Worm (Caenorhabditis elegans): Measurements from ENCODE around the gene lsm-3.

DNA sequence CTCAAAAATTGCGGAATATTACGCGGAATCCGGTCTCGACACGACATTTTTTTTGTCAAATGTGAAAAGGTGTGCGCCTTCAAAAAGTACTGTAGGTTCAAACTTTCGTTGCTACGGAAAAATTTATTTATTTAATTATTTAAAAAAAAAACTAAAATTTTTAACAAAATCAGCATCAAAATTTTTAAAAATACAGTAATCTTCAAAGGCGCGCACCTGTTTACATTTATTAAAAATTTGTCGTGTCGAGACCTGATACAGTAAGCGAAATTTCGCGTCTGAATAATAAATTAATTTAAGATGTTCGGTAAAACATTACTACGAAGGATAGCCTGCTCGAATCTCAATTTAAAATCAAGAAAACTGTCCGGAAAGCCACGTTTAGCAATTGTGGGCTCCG is 15.3 kb upstream of the lsm-3 start, which contains the start of gene Y62E10A.6:
- TF ChIP-seq him-1 (tag; optimal IDR thresholded peaks at IDR 0.05), result no peak
- TF ChIP-seq dao-5 (tag; optimal IDR thresholded peaks at IDR 0.05), result no peak
- TF ChIP-seq W03F9.2 (tag; optimal IDR thresholded peaks at IDR 0.05), result no peak

Measured in whole organism, L4/young adult.